Worm (Caenorhabditis elegans) whole organism, early embryonic: ENCODE results near the gene sri-4.

Experiments
- B0310.2 ChIP-seq: sonication (generic microtip); optimal IDR thresholded peaks from 2 replicates; lab custom pipeline; 2016; ENCODE audit warnings: mild to moderate bottlenecking, missing genetic modification characterization, missing compliant biosample characterization
- F13C5.2 ChIP-seq: sonication (generic microtip); optimal IDR thresholded peaks from 2 replicates; lab custom pipeline; 2017; ENCODE audit warnings: mild to moderate bottlenecking, missing genetic modification characterization, inconsistent platforms, missing compliant biosample characterization
- aly-1 ChIP-seq: sonication (generic microtip); optimal IDR thresholded peaks from 2 replicates; lab custom pipeline; 2016; ENCODE audit warnings: missing genetic modification characterization, missing compliant biosample characterization
- ama-1 ChIP-seq: fragments of 150-350 bp; optimal IDR thresholded peaks from 2 replicates; lab custom pipeline; 2014
- ceh-13 ChIP-seq: fragments of 200-800 bp; sonication (Bioruptor generic); optimal IDR thresholded peaks from 2 replicates; lab custom pipeline; 2018; ENCODE audit warnings: mild to moderate bottlenecking, missing genetic modification characterization, missing compliant biosample characterization
- ceh-36 ChIP-seq: sonication (generic microtip); optimal IDR thresholded peaks from 2 replicates; lab custom pipeline; 2016; ENCODE audit warnings: missing genetic modification characterization, inconsistent platforms, missing compliant biosample characterization
- ets-7 ChIP-seq: sonication (generic microtip); optimal IDR thresholded peaks from 2 replicates; lab custom pipeline; 2016; ENCODE audit warnings: missing genotype, missing genetic modification characterization, missing compliant biosample characterization
- flt-1 ChIP-seq: fragments of 200-800 bp; sonication (Bioruptor generic); IDR thresholded peaks from 2 replicates; pipeline ENCODE4 v1.3.6; 2022; ENCODE audit warnings: missing genetic modification characterization, missing compliant biosample characterization
- hmbx-1 ChIP-seq: sonication (generic microtip); optimal IDR thresholded peaks from 2 replicates; lab custom pipeline; 2016; ENCODE audit warnings: mild to moderate bottlenecking, missing genetic modification characterization, missing compliant biosample characterization
- hmg-4 ChIP-seq: fragments of 200-800 bp; sonication (Bioruptor generic); optimal IDR thresholded peaks from 2 replicates; lab custom pipeline; 2018; ENCODE audit warnings: mild to moderate bottlenecking, missing genetic modification characterization, missing compliant biosample characterization
- hnd-1 ChIP-seq: sonication (generic microtip); optimal IDR thresholded peaks from 2 replicates; lab custom pipeline; 2016; ENCODE audit warnings: missing genetic modification characterization, missing compliant biosample characterization
- pes-1 ChIP-seq: fragments of 200-800 bp; sonication (Bioruptor generic); IDR thresholded peaks from 2 replicates; pipeline ENCODE4 v1.3.6; 2022; ENCODE audit warnings: missing genetic modification reagents, missing genetic modification characterization, missing compliant biosample characterization
- scrt-1 ChIP-seq: fragments of 200-800 bp; sonication (Bioruptor generic); IDR thresholded peaks from 2 replicates; pipeline ENCODE4 v1.3.6; 2022; ENCODE audit warnings: missing genetic modification characterization, missing compliant biosample characterization
- sea-1 ChIP-seq: fragments of 200-800 bp; sonication (Bioruptor generic); conservative IDR thresholded peaks from 2 replicates; pipeline ENCODE4 v1.3.6; 2022; ENCODE audit warnings: missing genetic modification characterization, missing compliant biosample characterization
- tbx-11 ChIP-seq: fragments of 200-800 bp; sonication (Bioruptor generic); IDR thresholded peaks from 2 replicates; pipeline ENCODE4 v1.3.6; 2022; ENCODE audit warnings: missing genetic modification characterization, missing compliant biosample characterization
- tbx-37 ChIP-seq: fragments of 200-800 bp; sonication (Bioruptor generic); conservative IDR thresholded peaks from 2 replicates; pipeline ENCODE4 v1.3.6; 2022; ENCODE audit warnings: missing genetic modification reagents, missing genetic modification characterization, missing compliant biosample characterization
- tra-4 ChIP-seq: sonication (generic microtip); optimal IDR thresholded peaks from 2 replicates; lab custom pipeline; 2017; ENCODE audit warnings: missing genetic modification characterization, missing compliant biosample characterization

sri-4 gene

ce11 chrV:779999-780398 lies 31.9 kb downstream of the sri-4 start, which contains the start of gene srbc-60:
srbc-60 (plus strand) TSS chrV:780299.
- TF ChIP-seq aly-1 (tag; lab: Kevin White, UChicago) (no peak), scrt-1 (GFP tag; lab: Robert Waterston, UW) (no peak), hmbx-1 (tag; lab: Kevin White, UChicago) (no peak), hmg-4 (no peak), sea-1 (GFP tag; lab: Robert Waterston, UW) (no peak), ets-7 (tag; lab: Kevin White, UChicago) (no peak), F13C5.2 (no peak), B0310.2 (no peak), ceh-36 (tag; lab: Kevin White, UChicago) (no peak), ama-1 (lab: Kevin White, UChicago) (no peak), ceh-13 (GFP tag; lab: Kevin White, UChicago) (no peak), tra-4 (tag; lab: Kevin White, UChicago) (no peak), flt-1 (no peak), hnd-1 (no peak), tbx-11 (no peak), pes-1 (no peak)

ce11 chrV:782432-782831 lies 34.3 kb downstream of the sri-4 start, which contains the start of gene srab-16:
srab-16 (plus strand) TSS chrV:782732.
- TF ChIP-seq tra-4 (tag; lab: Kevin White, UChicago) (no peak), tbx-37 (GFP tag; lab: Robert Waterston, UW) (no peak), F13C5.2 (no peak), B0310.2 (no peak), tbx-11 (no peak), ets-7 (tag; lab: Kevin White, UChicago) (no peak), sea-1 (GFP tag; lab: Robert Waterston, UW) (no peak), aly-1 (tag; lab: Kevin White, UChicago) (no peak), hmbx-1 (tag; lab: Kevin White, UChicago) (no peak)

- TF ChIP-seq scrt-1 (GFP tag; lab: Robert Waterston, UW): no peak
- no peak for TF ChIP-seq B0310.2
- TF ChIP-seq ceh-13 (GFP tag; lab: Kevin White, UChicago): no peak
- no peak for TF ChIP-seq sea-1 (GFP tag; lab: Robert Waterston, UW)
- no peak for TF ChIP-seq aly-1 (tag; lab: Kevin White, UChicago)
- TF ChIP-seq hnd-1: no peak
- TF ChIP-seq pes-1: no peak
- TF ChIP-seq ets-7 (tag; lab: Kevin White, UChicago): no peak
- no peak for TF ChIP-seq ceh-36 (tag; lab: Kevin White, UChicago)
- TF ChIP-seq hmg-4: no peak
- no peak for TF ChIP-seq flt-1
Measured at ce11 chrV:794092-794491, 45.9 kb downstream of the sri-4 start.

- TF ChIP-seq sea-1 (GFP tag; lab: Robert Waterston, UW) (no peak), ets-7 (tag; lab: Kevin White, UChicago) (no peak), aly-1 (tag; lab: Kevin White, UChicago) (no peak), tbx-11 (no peak), hnd-1 (no peak), ceh-36 (tag; lab: Kevin White, UChicago) (no peak), F13C5.2 (no peak), ceh-13 (GFP tag; lab: Kevin White, UChicago) (no peak), flt-1 (no peak), hmbx-1 (tag; lab: Kevin White, UChicago) (no peak), tbx-37 (GFP tag; lab: Robert Waterston, UW) (no peak), pes-1 (no peak), hmg-4 (no peak), ama-1 (lab: Kevin White, UChicago) (no peak), B0310.2 (no peak), scrt-1 (GFP tag; lab: Robert Waterston, UW) (no peak), tra-4 (tag; lab: Kevin White, UChicago) (no peak)
Measured at ce11 chrV:797241-797640, 49.1 kb downstream of the sri-4 start.
